Worm (Caenorhabditis elegans): ENCODE results near the gene vgln-1.

Gene vgln-1

DNA sequence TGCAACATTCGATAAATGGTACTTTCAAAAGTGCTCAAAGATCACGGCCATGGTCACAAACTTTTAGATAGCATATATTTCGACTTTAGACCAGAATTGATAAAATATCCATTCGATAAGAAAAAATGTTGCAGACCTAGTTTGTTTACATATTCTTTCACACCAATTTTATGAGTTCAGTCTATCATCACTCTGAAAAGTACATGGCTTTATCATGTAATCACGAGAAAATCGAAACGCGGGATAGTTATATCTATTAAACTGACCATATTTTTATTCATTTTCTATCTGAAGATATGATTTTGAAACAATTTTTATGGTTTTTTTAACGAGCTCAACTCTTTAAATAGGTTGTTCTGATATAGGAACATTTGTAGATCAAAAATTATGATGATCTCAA, 40.6 kb upstream of the vgln-1 start, which contains the start of gene pho-11:
TSS of gene pho-11 (plus strand) at position 374 of the 400 bp plus-strand sequence.
- TF ChIP-seq tab-1 (GFP tag; IDR thresholded peaks at IDR 0.05) (no peak), ref-1 (GFP tag; conservative IDR thresholded peaks at IDR 0.05) (no peak), ztf-23 (GFP tag; IDR thresholded peaks at IDR 0.05) (no peak), T22C8.4 (GFP tag; IDR thresholded peaks at IDR 0.05) (no peak), flt-1 (GFP tag; IDR thresholded peaks at IDR 0.05) (no peak), ztf-29 (GFP tag; IDR thresholded peaks at IDR 0.05) (no peak), med-1 (GFP tag; optimal IDR thresholded peaks at IDR 0.05; ENCODE audit: insufficient read depth) (no peak), cog-1 (tag; optimal IDR thresholded peaks at IDR 0.05) (no peak), klf-2 (GFP tag; conservative IDR thresholded peaks at IDR 0.05) (no peak)

DNA sequence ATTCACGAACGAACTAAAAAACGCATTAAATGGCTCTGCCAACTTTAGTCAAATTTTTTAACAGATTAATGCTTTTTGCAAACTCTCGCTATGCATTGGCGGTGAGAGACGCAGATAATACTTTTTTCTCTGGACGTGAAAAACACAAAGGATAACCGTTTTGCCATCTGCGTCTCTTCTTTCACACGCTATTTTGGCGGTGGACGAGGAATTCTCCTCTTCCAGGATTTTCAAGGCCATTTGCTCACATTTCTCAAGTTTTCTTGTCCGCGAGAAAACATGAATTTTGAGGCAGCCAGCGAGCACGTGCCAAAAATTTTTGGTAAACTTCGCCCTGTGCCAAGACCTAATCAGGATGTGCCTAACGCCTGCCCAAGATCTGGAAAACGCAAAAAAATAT, 40.1 kb upstream of the vgln-1 start:
- TF ChIP-seq flt-1 (GFP tag; IDR thresholded peaks at IDR 0.05): peak; percentile 5; the same call in 1 of the 2 replicates
- no peak for TF ChIP-seq T22C8.4 (GFP tag; IDR thresholded peaks at IDR 0.05)

DNA sequence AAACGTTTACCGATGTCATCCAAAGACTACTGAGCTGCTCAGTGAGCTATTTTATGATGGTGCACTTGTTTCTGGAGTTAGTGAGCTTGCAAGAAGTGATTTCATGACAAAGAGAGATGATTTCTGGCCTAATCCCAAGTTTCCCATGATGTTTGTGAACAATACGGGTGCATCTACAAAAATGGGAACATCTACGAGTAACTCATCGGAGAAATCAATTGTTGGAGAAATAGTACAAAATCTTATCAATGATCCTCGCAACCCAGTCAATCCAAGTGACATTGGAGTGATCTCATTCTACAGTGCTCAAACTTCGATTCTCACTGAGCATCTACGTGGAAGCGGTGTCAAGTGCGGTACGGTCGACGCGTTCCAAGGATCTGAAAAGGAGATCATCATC, 37.6 kb upstream of the vgln-1 start:
- TF ChIP-seq med-1 (GFP tag; optimal IDR thresholded peaks at IDR 0.05; ENCODE audit: insufficient read depth) (no peak), flt-1 (GFP tag; IDR thresholded peaks at IDR 0.05) (no peak), ref-1 (GFP tag; conservative IDR thresholded peaks at IDR 0.05) (no peak), tab-1 (GFP tag; IDR thresholded peaks at IDR 0.05) (no peak), ztf-23 (GFP tag; IDR thresholded peaks at IDR 0.05) (no peak), cog-1 (tag; optimal IDR thresholded peaks at IDR 0.05) (no peak), T22C8.4 (GFP tag; IDR thresholded peaks at IDR 0.05) (no peak), ztf-29 (GFP tag; IDR thresholded peaks at IDR 0.05) (no peak), klf-2 (GFP tag; conservative IDR thresholded peaks at IDR 0.05) (no peak)

DNA sequence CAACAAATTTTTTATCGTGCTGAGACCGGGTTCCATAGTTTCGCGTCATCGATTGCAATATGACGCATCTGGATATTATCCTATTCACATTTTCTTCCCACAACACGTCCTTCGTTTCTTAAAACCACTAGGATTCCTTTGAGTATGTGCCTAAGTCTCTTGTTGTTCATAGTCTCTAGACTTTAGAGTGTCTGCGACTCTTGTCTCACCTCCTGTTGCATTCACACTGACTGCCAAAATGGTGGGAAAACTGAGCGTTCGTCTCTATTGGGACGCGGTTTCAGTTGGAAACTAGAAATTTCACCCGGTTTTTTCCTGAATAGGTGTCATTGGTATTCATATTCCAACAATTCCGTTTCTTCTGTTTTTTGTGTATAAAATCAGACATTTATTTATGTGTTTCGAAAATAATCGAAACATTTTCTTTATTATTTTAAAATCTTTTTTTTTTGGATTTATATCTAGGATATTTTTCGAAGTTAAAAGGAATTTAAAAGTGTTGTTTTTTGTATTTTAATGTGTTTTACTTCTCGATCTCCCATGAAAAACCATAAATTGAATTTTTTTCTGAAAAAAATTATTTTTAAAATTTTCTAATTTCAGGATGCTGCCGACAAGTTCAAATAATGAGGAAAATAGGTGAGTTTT, 30.9 kb upstream of the vgln-1 start, which contains the start of gene C05C10.2:
TSS of gene C05C10.2 (plus strand) at position 598 of the 648 bp plus-strand sequence.
- TF ChIP-seq T22C8.4 (GFP tag; IDR thresholded peaks at IDR 0.05) (no peak), med-1 (GFP tag; optimal IDR thresholded peaks at IDR 0.05; ENCODE audit: insufficient read depth) (no peak), cog-1 (tag; optimal IDR thresholded peaks at IDR 0.05) (no peak), ztf-23 (GFP tag; IDR thresholded peaks at IDR 0.05) (no peak), ztf-29 (GFP tag; IDR thresholded peaks at IDR 0.05) (no peak), ref-1 (GFP tag; conservative IDR thresholded peaks at IDR 0.05) (no peak), tab-1 (GFP tag; IDR thresholded peaks at IDR 0.05) (no peak), flt-1 (GFP tag; IDR thresholded peaks at IDR 0.05) (no peak), klf-2 (GFP tag; conservative IDR thresholded peaks at IDR 0.05) (no peak)

DNA sequence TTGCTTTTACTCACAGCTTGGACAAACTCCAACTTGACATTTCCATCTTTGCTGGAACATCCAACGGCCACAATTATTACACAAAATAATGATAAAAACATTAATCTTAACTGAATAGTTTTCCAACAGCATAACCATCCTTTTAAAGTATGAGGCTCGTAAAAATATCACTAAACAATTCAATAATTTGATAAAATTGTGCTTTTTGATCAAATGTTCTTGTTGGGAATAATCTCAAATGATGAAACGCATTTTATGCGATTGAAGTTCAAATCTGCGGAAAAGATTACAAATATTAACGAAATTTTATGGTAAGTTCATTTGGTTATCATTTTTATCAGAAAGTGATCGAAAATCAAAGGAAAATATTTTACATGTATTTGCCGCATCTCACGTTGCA, 29.6 kb upstream of the vgln-1 start, which contains the start of gene pho-10:
TSS of gene pho-10 (minus strand) at position 101 of the 400 bp plus-strand sequence.
- TF ChIP-seq ztf-23 (GFP tag; IDR thresholded peaks at IDR 0.05) (no peak), ref-1 (GFP tag; conservative IDR thresholded peaks at IDR 0.05) (no peak), klf-2 (GFP tag; conservative IDR thresholded peaks at IDR 0.05) (no peak), med-1 (GFP tag; optimal IDR thresholded peaks at IDR 0.05; ENCODE audit: insufficient read depth) (no peak), tab-1 (GFP tag; IDR thresholded peaks at IDR 0.05) (no peak), flt-1 (GFP tag; IDR thresholded peaks at IDR 0.05) (no peak), cog-1 (tag; optimal IDR thresholded peaks at IDR 0.05) (no peak)

DNA sequence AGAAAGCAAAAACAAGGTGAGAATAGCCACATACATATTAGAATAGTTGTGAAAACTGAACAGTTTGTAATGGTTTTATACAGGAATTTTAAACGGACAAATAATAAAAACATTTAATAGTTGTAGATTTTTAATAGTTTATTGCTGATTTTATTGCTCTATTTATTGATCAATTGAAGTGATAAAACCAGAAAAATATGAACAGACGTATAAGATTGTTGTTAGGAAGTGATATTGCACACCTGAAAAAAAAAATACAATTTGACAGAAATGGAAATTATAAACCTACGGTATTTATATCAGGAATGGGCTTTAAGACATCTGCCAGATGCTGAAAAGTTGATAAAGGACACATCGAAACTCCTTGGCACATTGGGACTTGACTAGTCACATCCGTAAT, 27.0 kb upstream of the vgln-1 start, which contains the start of gene C05C10.8:
TSS of gene C05C10.8 (minus strand) at position 101 of the 400 bp plus-strand sequence.
- TF ChIP-seq ztf-29 (GFP tag; IDR thresholded peaks at IDR 0.05) (no peak), tab-1 (GFP tag; IDR thresholded peaks at IDR 0.05) (no peak), T22C8.4 (GFP tag; IDR thresholded peaks at IDR 0.05) (no peak), cog-1 (tag; optimal IDR thresholded peaks at IDR 0.05) (no peak), ref-1 (GFP tag; conservative IDR thresholded peaks at IDR 0.05) (no peak), med-1 (GFP tag; optimal IDR thresholded peaks at IDR 0.05; ENCODE audit: insufficient read depth) (no peak), ztf-23 (GFP tag; IDR thresholded peaks at IDR 0.05) (no peak), klf-2 (GFP tag; conservative IDR thresholded peaks at IDR 0.05) (no peak), flt-1 (GFP tag; IDR thresholded peaks at IDR 0.05) (no peak)

DNA sequence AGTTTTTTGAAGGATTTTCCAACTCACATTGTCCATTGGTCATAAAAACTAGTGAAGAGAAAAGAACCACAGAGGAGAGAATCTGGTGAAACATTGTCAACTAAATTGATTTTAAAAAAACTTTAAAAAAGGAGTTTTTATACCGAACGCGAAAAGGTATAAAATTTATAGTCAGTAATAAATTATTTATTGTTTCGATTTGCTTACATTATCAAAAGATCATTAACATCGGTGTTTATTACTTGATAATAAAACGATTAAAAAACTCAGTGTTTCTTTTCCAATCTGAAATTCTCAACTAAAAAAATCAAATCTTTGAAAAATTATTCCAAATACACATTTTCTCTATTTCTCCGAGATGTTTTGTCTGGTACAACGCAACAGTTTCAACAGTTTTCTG, 25.3 kb upstream of the vgln-1 start, which contains the start of gene F26C11.4:
TSS of gene F26C11.4 (minus strand) at position 101 of the 400 bp plus-strand sequence.
- no peak for TF ChIP-seq klf-2 (GFP tag; conservative IDR thresholded peaks at IDR 0.05)
- TF ChIP-seq T22C8.4 (GFP tag; IDR thresholded peaks at IDR 0.05): no peak
- no peak for TF ChIP-seq cog-1 (tag; optimal IDR thresholded peaks at IDR 0.05)
- TF ChIP-seq ztf-23 (GFP tag; IDR thresholded peaks at IDR 0.05): no peak
- TF ChIP-seq ref-1 (GFP tag; conservative IDR thresholded peaks at IDR 0.05): no peak
- TF ChIP-seq flt-1 (GFP tag; IDR thresholded peaks at IDR 0.05): no peak
- TF ChIP-seq med-1 (GFP tag; optimal IDR thresholded peaks at IDR 0.05; ENCODE audit: insufficient read depth): no peak
- TF ChIP-seq tab-1 (GFP tag; IDR thresholded peaks at IDR 0.05): no peak
- TF ChIP-seq ztf-29 (GFP tag; IDR thresholded peaks at IDR 0.05): no peak

DNA sequence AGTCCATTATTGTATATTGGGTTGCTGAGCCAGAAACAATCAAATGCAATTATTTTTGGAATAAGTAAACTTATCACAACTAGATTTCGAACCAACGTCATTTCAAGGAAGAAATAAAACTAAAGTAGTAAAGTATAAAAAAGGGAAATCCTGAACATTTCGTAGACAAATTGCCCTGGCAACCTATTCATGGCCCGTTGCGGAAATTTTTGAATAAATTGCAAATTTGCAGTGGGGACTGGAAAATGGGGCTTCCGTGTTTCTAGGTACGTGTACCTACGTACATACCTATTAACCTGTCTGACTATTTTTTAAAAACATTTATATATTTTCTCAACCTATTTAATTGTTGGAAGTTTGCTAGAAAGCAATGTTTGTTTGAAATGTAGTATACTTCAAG, 24.1 kb upstream of the vgln-1 start, which contains the start of gene F26C11.3:
TSS of gene F26C11.3 (minus strand) at position 101 of the 400 bp plus-strand sequence.
- TF ChIP-seq med-1 (GFP tag; optimal IDR thresholded peaks at IDR 0.05; ENCODE audit: insufficient read depth): no peak

DNA sequence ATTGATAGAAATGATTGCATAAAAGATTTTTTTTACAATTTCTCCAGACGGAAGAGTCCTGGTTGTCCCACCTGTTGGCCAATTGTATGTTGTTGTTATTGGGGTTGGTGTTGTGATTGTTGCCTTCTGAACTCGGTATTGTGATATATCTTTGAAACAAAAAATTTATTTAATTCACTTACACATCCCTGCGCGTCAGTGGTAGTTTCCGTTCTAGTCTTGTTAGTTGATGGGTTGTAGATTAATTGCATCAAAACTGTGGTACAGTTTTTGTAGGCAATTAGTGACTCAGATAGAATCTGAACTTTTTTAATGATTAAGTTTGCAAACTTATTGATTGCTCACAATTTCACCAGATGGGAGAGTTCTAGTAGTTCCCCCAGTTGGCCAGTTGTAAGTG, 13.6 kb upstream of the vgln-1 start:
- no peak for TF ChIP-seq med-1 (GFP tag; optimal IDR thresholded peaks at IDR 0.05; ENCODE audit: insufficient read depth)
- TF ChIP-seq klf-2 (GFP tag; conservative IDR thresholded peaks at IDR 0.05): no peak
- no peak for TF ChIP-seq ztf-29 (GFP tag; IDR thresholded peaks at IDR 0.05)
- TF ChIP-seq ref-1 (GFP tag; conservative IDR thresholded peaks at IDR 0.05): no peak

DNA sequence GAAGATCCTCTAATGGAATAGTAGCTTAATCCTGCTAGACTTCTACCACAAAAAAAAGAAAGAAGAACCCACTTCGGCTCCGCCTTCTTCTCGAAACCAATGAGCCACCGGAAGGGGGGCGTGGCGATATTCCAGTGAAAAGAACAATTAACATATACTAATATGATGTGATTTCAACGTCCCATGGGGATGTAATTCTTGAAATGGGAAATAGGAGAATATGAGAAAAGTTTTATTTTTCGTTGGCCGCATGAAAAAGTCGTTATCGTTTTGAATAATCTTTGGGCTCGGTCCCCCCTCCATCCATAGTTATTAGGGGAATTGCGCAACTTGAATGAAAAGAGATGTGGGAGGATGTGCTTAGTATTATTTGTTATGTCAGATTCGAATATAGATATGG, 9.4 kb upstream of the vgln-1 start, which contains the start of gene unc-4:
TSS of gene unc-4 (minus strand) at position 101 of the 400 bp plus-strand sequence.
- TF ChIP-seq T22C8.4 (GFP tag; IDR thresholded peaks at IDR 0.05): no peak
- no peak for TF ChIP-seq tab-1 (GFP tag; IDR thresholded peaks at IDR 0.05)
- no peak for TF ChIP-seq med-1 (GFP tag; optimal IDR thresholded peaks at IDR 0.05; ENCODE audit: insufficient read depth)
- TF ChIP-seq cog-1 (tag; optimal IDR thresholded peaks at IDR 0.05): no peak
- TF ChIP-seq ztf-23 (GFP tag; IDR thresholded peaks at IDR 0.05): no peak
- TF ChIP-seq ref-1 (GFP tag; conservative IDR thresholded peaks at IDR 0.05): no peak
- TF ChIP-seq flt-1 (GFP tag; IDR thresholded peaks at IDR 0.05): no peak
- no peak for TF ChIP-seq klf-2 (GFP tag; conservative IDR thresholded peaks at IDR 0.05)
- no peak for TF ChIP-seq ztf-29 (GFP tag; IDR thresholded peaks at IDR 0.05)

Data from whole organism, midembryonic.